Worm (Caenorhabditis elegans): Measurements from ENCODE around the gene pals-38.

ce11 chrV:12415656-12416055 is 31.1 kb downstream of the pals-38 start, which contains the start of gene cdr-2:
- TF ChIP-seq tbx-2 (tag; optimal IDR thresholded peaks at IDR 0.05) (no peak), mec-3 (tag; optimal IDR thresholded peaks at IDR 0.05; ENCODE audit: borderline replicate concordance) (no peak), elt-2 (tag; optimal IDR thresholded peaks at IDR 0.05) (no peak), pha-4 (tag; optimal IDR thresholded peaks at IDR 0.05) (no peak), nhr-11 (tag; optimal IDR thresholded peaks at IDR 0.05) (no peak), pqm-1 (tag; optimal IDR thresholded peaks at IDR 0.05) (no peak), lin-11 (tag; optimal IDR thresholded peaks at IDR 0.05) (no peak), syd-9 (tag; optimal IDR thresholded peaks at IDR 0.05) (no peak), C08G9.2 (tag; optimal IDR thresholded peaks at IDR 0.05) (no peak)
